Fruit fly (Drosophila melanogaster) whole organism, embryonic: ENCODE data around the gene Rgl.
A peak's percentile ranks its signal among the peaks of the same experiment; 100 is the strongest.

ENCODE experiments used
- CG12769 ChIP-seq: fragments of 200-800 bp; sonication (Bioruptor generic); optimal IDR thresholded peaks from 2 replicates; lab custom pipeline; 2019; ENCODE audit warnings: missing biosample characterization, mild to moderate bottlenecking, missing genetic modification characterization, moderate library complexity
- CG17328 ChIP-seq: fragments of 200-800 bp; sonication (Bioruptor generic); IDR thresholded peaks from 2 replicates; pipeline ENCODE4 v1.3.6; 2022; ENCODE audit warnings: missing biosample characterization, missing genetic modification characterization
- CG8388 ChIP-seq: fragments of 200-800 bp; sonication (Bioruptor generic); optimal IDR thresholded peaks from 2 replicates; lab custom pipeline; 2019; ENCODE audit warnings: missing biosample characterization, mild to moderate bottlenecking, missing genetic modification characterization, moderate library complexity
- CG8478 ChIP-seq: fragments of >200 bp; optimal IDR thresholded peaks from 2 replicates; lab custom pipeline; 2018
- D ChIP-seq, 2 experiments: fragments of 200-800 bp in 1 of 2; fragments of >200 bp in 1 of 2; sonication (Bioruptor generic) in 1 of 2; optimal IDR thresholded peaks; 2 replicates in 1 of 2; 3 replicates in 1 of 2; lab custom pipeline; 2017; ENCODE audit warnings: mild to moderate bottlenecking in 1 of 2, missing biosample characterization in 1 of 2, missing genetic modification characterization in 1 of 2, missing genetic modification reagents in 1 of 2
- knrl ChIP-seq: fragments of 200-800 bp; sonication (Bioruptor generic); IDR thresholded peaks from 3 replicates; pipeline ENCODE4 v1.3.6; 2022; ENCODE audit warnings: missing biosample characterization, missing genetic modification characterization; ENCODE audit not compliant: partially characterized antibody
- pan ChIP-seq, 4 experiments: fragments of >200 bp in 3 of 4; fragments of 200-800 bp in 1 of 4; sonication (Bioruptor generic) in 1 of 4; optimal IDR thresholded peaks in 3 of 4; IDR thresholded peaks in 1 of 4; 2 replicates each; pipeline versions ENCODE4 v1.3.6 to Lab custom; 2017 to 2022; ENCODE audit warnings: missing biosample characterization in 2 of 4, missing genetic modification characterization in 2 of 4, mixed read lengths in 1 of 4
- pnt ChIP-seq: fragments of 200-800 bp; sonication (Bioruptor generic); optimal IDR thresholded peaks from 3 replicates; lab custom pipeline; 2016; ENCODE audit warnings: missing biosample characterization, missing genetic modification characterization
- tio ChIP-seq: fragments of 200-800 bp; sonication (Bioruptor generic); optimal IDR thresholded peaks from 2 replicates; lab custom pipeline; 2017; ENCODE audit warnings: missing biosample characterization, missing genetic modification characterization, inconsistent platforms

dm6 chr3L:13859688-13860373 lies 65.3 kb downstream of the Rgl start:
- TF ChIP-seq pan (optimal IDR thresholded peaks at IDR 0.05; lab: Kevin White, UChicago): no peak
- no peak for TF ChIP-seq pan (GFP tag; optimal IDR thresholded peaks at IDR 0.05 in 1 of 2, IDR thresholded peaks at IDR 0.05 in 1 of 2)
- no peak for TF ChIP-seq pnt
- no peak for TF ChIP-seq CG8388
- TF ChIP-seq tio (GFP tag; lab: Kevin White, UChicago): no peak
- TF ChIP-seq CG17328 (GFP tag; lab: Robert Waterston, UW): no peak
- no peak for TF ChIP-seq CG8478 (lab: Kevin White, UChicago)
- peak; percentile 54; the same call in 2 of the 3 replicates for TF ChIP-seq knrl (GFP tag; lab: Robert Waterston, UW)
- TF ChIP-seq CG12769: no peak
- no peak for TF ChIP-seq D (optimal IDR thresholded peaks at IDR 0.05; lab: Kevin White, UChicago)
- no peak for TF ChIP-seq D (GFP tag; optimal IDR thresholded peaks at IDR 0.05; lab: Kevin White, UChicago)
